Worm (Caenorhabditis elegans) whole organism, L2 larva: Measurements from ENCODE around the gene F46C5.7.
A peak's percentile ranks its signal among the peaks of the same experiment; 100 is the strongest.

Source experiments
- C34F6.9 ChIP-seq: fragments of 150-350 bp; optimal IDR thresholded peaks from 2 replicates; lab custom pipeline; 2014; ENCODE audit warnings: missing biosample characterization, missing genetic modification characterization
- F13H6.1 ChIP-seq: sonication (generic microtip); optimal IDR thresholded peaks from 2 replicates; lab custom pipeline; 2016; ENCODE audit warnings: missing genetic modification characterization, missing compliant biosample characterization
- R02D3.7 ChIP-seq: fragments of 150-350 bp; optimal IDR thresholded peaks from 2 replicates; lab custom pipeline; 2014; ENCODE audit warnings: missing biosample characterization, missing genetic modification characterization
- Y55F3AM.14 ChIP-seq: fragments of 200-800 bp; sonication (Bioruptor generic); optimal IDR thresholded peaks from 2 replicates; lab custom pipeline; 2018; ENCODE audit warnings: mild to moderate bottlenecking, missing genetic modification characterization, missing compliant biosample characterization
- alr-1 ChIP-seq: fragments of 150-350 bp; optimal IDR thresholded peaks from 2 replicates; lab custom pipeline; 2014; ENCODE audit warnings: missing biosample characterization, missing genetic modification characterization
- aly-2 ChIP-seq: fragments of 150-350 bp; optimal IDR thresholded peaks from 2 replicates; lab custom pipeline; 2014; ENCODE audit warnings: missing biosample characterization, missing genetic modification characterization
- ama-1 ChIP-seq: fragments of 150-350 bp; optimal IDR thresholded peaks from 2 replicates; lab custom pipeline; 2018; ENCODE audit warnings: inconsistent platforms
- ceh-82 ChIP-seq: fragments of 150-350 bp; optimal IDR thresholded peaks from 2 replicates; lab custom pipeline; 2014; ENCODE audit warnings: missing biosample characterization, missing genetic modification characterization
- crh-2 ChIP-seq: sonication (generic microtip); optimal IDR thresholded peaks from 2 replicates; lab custom pipeline; 2017; ENCODE audit warnings: missing biosample characterization, missing genetic modification characterization
- dmd-4 ChIP-seq: sonication (generic microtip); optimal IDR thresholded peaks from 2 replicates; lab custom pipeline; 2017; ENCODE audit warnings: missing biosample characterization, missing genetic modification characterization
- egl-27 ChIP-seq: sonication (generic microtip); optimal IDR thresholded peaks from 3 replicates; lab custom pipeline; 2017; ENCODE audit warnings: missing biosample characterization, missing genetic modification reagents, missing genetic modification characterization
- elt-1 ChIP-seq: fragments of 150-350 bp; optimal IDR thresholded peaks from 2 replicates; lab custom pipeline; 2014; ENCODE audit warnings: missing biosample characterization, missing genetic modification characterization
- elt-3 ChIP-seq: sonication (generic microtip); optimal IDR thresholded peaks from 2 replicates; lab custom pipeline; 2017; ENCODE audit warnings: missing biosample characterization, missing genetic modification characterization
- gmeb-1 ChIP-seq: fragments of 150-350 bp; optimal IDR thresholded peaks from 2 replicates; lab custom pipeline; 2014; ENCODE audit warnings: missing biosample characterization, missing genetic modification characterization
- lin-11 ChIP-seq: fragments of 150-350 bp; sonication (generic microtip); optimal IDR thresholded peaks from 2 replicates; lab custom pipeline; 2014; ENCODE audit warnings: missing biosample characterization, missing genetic modification characterization, inconsistent platforms, mixed read lengths
- lin-13 ChIP-seq: fragments of 150-350 bp; optimal IDR thresholded peaks from 2 replicates; lab custom pipeline; 2014; ENCODE audit warnings: missing biosample characterization, missing genetic modification reagents, missing genetic modification characterization
- lin-39 ChIP-seq: fragments of 150-350 bp; optimal IDR thresholded peaks from 2 replicates; lab custom pipeline; 2014; ENCODE audit warnings: missing biosample characterization, missing genetic modification reagents, missing genetic modification characterization
- lsy-2 ChIP-seq, 2 experiments: fragments of 150-350 bp in 1 of 2; sonication (generic microtip) in 1 of 2; optimal IDR thresholded peaks; 2 replicates each; lab custom pipeline; 2014 to 2017; ENCODE audit warnings: missing biosample characterization in 2 of 2, missing genetic modification characterization in 2 of 2
- mbf-1 ChIP-seq: sonication (generic microtip); optimal IDR thresholded peaks from 2 replicates; lab custom pipeline; 2017; ENCODE audit warnings: missing biosample characterization, missing genetic modification characterization
- mdl-1 ChIP-seq, 2 experiments: fragments of 150-350 bp in 1 of 2; sonication (generic microtip) in 1 of 2; optimal IDR thresholded peaks; 2 replicates each; lab custom pipeline; 2017; ENCODE audit warnings: missing biosample characterization in 2 of 2, missing genetic modification characterization in 2 of 2
- nhr-10 ChIP-seq: sonication (generic microtip); optimal IDR thresholded peaks from 2 replicates; lab custom pipeline; 2017; ENCODE audit warnings: missing biosample characterization, missing genetic modification characterization
- nhr-12 ChIP-seq: fragments of 150-350 bp; optimal IDR thresholded peaks from 2 replicates; lab custom pipeline; 2014; ENCODE audit warnings: missing biosample characterization, missing genetic modification characterization
- nhr-129 ChIP-seq: fragments of 150-350 bp; optimal IDR thresholded peaks from 2 replicates; lab custom pipeline; 2014; ENCODE audit warnings: missing biosample characterization, missing genetic modification characterization
- nhr-21 ChIP-seq: fragments of 150-350 bp; optimal IDR thresholded peaks from 2 replicates; lab custom pipeline; 2014; ENCODE audit warnings: missing biosample characterization, missing genetic modification characterization
- nhr-237 ChIP-seq: fragments of 150-350 bp; optimal IDR thresholded peaks from 2 replicates; lab custom pipeline; 2014; ENCODE audit warnings: missing biosample characterization, missing genetic modification characterization
- nhr-25 ChIP-seq: fragments of 150-350 bp; sonication (generic microtip); optimal IDR thresholded peaks from 3 replicates; lab custom pipeline; 2014; ENCODE audit warnings: missing biosample characterization, missing genetic modification characterization
- nhr-6 ChIP-seq: fragments of 150-350 bp; optimal IDR thresholded peaks from 2 replicates; lab custom pipeline; 2014; ENCODE audit warnings: missing biosample characterization, missing genetic modification characterization
- nhr-77 ChIP-seq: fragments of 150-350 bp; optimal IDR thresholded peaks from 2 replicates; lab custom pipeline; 2014; ENCODE audit warnings: missing biosample characterization, missing genetic modification characterization
- skn-1 ChIP-seq: sonication (generic microtip); optimal IDR thresholded peaks from 2 replicates; lab custom pipeline; 2017; ENCODE audit warnings: missing biosample characterization, missing genetic modification characterization
- sma-3 ChIP-seq: sonication (generic microtip); optimal IDR thresholded peaks from 2 replicates; lab custom pipeline; 2016; ENCODE audit warnings: missing genetic modification reagents, missing genetic modification characterization, missing compliant biosample characterization
- sma-9 ChIP-seq, 2 experiments: fragments of 150-350 bp in 1 of 2; sonication (generic microtip) in 1 of 2; optimal IDR thresholded peaks; 2 replicates each; lab custom pipeline; 2014 to 2016; ENCODE audit warnings: missing genetic modification characterization in 2 of 2, mild to moderate bottlenecking in 1 of 2, missing biosample characterization in 1 of 2, missing compliant biosample characterization in 1 of 2, missing genetic modification reagents in 1 of 2, moderate library complexity in 1 of 2
- snpc-4 ChIP-seq: fragments of 150-350 bp; optimal IDR thresholded peaks from 2 replicates; lab custom pipeline; 2014; ENCODE audit warnings: missing biosample characterization, missing genetic modification characterization
- unc-39 ChIP-seq: fragments of 150-350 bp; optimal IDR thresholded peaks from 2 replicates; lab custom pipeline; 2014; ENCODE audit warnings: missing biosample characterization, missing genetic modification characterization
- unc-55 ChIP-seq: fragments of 150-350 bp; sonication (generic microtip); optimal IDR thresholded peaks from 3 replicates; lab custom pipeline; 2014; ENCODE audit warnings: missing biosample characterization, missing genetic modification reagents, missing genetic modification characterization
- unc-62 ChIP-seq: fragments of 150-350 bp; optimal IDR thresholded peaks from 2 replicates; lab custom pipeline; 2014; ENCODE audit warnings: missing biosample characterization, missing genetic modification reagents, missing genetic modification characterization
- zag-1 ChIP-seq: fragments of 150-350 bp; optimal IDR thresholded peaks from 2 replicates; lab custom pipeline; 2014; ENCODE audit warnings: missing biosample characterization, missing genetic modification characterization
- ztf-1 ChIP-seq: fragments of 200-800 bp; sonication (Bioruptor generic); conservative IDR thresholded peaks from 2 replicates; pipeline ENCODE4 v1.3.6; 2022; ENCODE audit warnings: missing genetic modification characterization, missing compliant biosample characterization
- ztf-11 ChIP-seq: sonication (generic microtip); optimal IDR thresholded peaks from 2 replicates; lab custom pipeline; 2017; ENCODE audit warnings: missing biosample characterization, missing genetic modification characterization
- ztf-4 ChIP-seq: fragments of 150-350 bp; optimal IDR thresholded peaks from 2 replicates; lab custom pipeline; 2014; ENCODE audit warnings: missing biosample characterization, missing genetic modification characterization

F46C5.7 gene

ce11 chrII:8839025-8839424, at the start of gene F46C5.7:
Gene F46C5.7 (plus strand): TSS chrII:8839325.
- TF ChIP-seq unc-62 (GFP tag; lab: Kevin White, UChicago) (no peak), ama-1 (lab: Kevin White, UChicago) (no peak), nhr-129 (tag; lab: Kevin White, UChicago) (no peak), Y55F3AM.14 (GFP tag; lab: Kevin White, UChicago) (no peak), mbf-1 (tag; lab: Kevin White, UChicago) (no peak), ztf-4 (tag; lab: Kevin White, UChicago) (no peak), nhr-12 (tag; lab: Kevin White, UChicago) (no peak), gmeb-1 (tag; lab: Kevin White, UChicago) (no peak), nhr-25 (tag; lab: Kevin White, UChicago) (no peak), nhr-21 (tag; lab: Kevin White, UChicago) (no peak), unc-55 (GFP tag; lab: Kevin White, UChicago) (no peak), lin-11 (tag; lab: Kevin White, UChicago) (no peak), crh-2 (tag; lab: Kevin White, UChicago) (no peak), alr-1 (tag; lab: Kevin White, UChicago) (no peak), nhr-237 (tag; lab: Kevin White, UChicago) (no peak), aly-2 (tag; lab: Kevin White, UChicago) (no peak), R02D3.7 (tag; lab: Kevin White, UChicago) (no peak), ztf-1 (GFP tag; lab: Robert Waterston, UW) (no peak), nhr-10 (tag; lab: Kevin White, UChicago) (no peak)

- no peak for TF ChIP-seq nhr-6 (tag; lab: Kevin White, UChicago)
- peak; percentile 22 for TF ChIP-seq nhr-129 (tag; lab: Kevin White, UChicago)
- peak; percentile 71 for TF ChIP-seq nhr-25 (tag; lab: Kevin White, UChicago)
- TF ChIP-seq snpc-4 (tag; lab: Kevin White, UChicago): no peak
- TF ChIP-seq lin-13 (GFP tag; lab: Kevin White, UChicago): peak; percentile 54
- peak; percentile 56 for TF ChIP-seq sma-9 (GFP tag; optimal IDR thresholded peaks at IDR 0.05; lab: Kevin White, UChicago)
- no peak for TF ChIP-seq sma-9 (tag; optimal IDR thresholded peaks at IDR 0.05; lab: Kevin White, UChicago)
- peak; percentile 4 for TF ChIP-seq nhr-12 (tag; lab: Kevin White, UChicago)
- TF ChIP-seq lin-39: no peak
- peak; percentile 14 for TF ChIP-seq unc-55 (GFP tag; lab: Kevin White, UChicago)
- no peak for TF ChIP-seq R02D3.7 (tag; lab: Kevin White, UChicago)
- peak; percentile 38 for TF ChIP-seq nhr-21 (tag; lab: Kevin White, UChicago)
- TF ChIP-seq crh-2 (tag; lab: Kevin White, UChicago): peak; percentile 69
- no peak for TF ChIP-seq nhr-237 (tag; lab: Kevin White, UChicago)
- TF ChIP-seq lsy-2 (tag; optimal IDR thresholded peaks at IDR 0.05; lab: Kevin White, UChicago): peak in 1 of 2 experiments; percentile 63
- TF ChIP-seq F13H6.1: peak; percentile 62
- TF ChIP-seq Y55F3AM.14 (GFP tag; lab: Kevin White, UChicago): peak; percentile 76
- no peak for TF ChIP-seq ztf-11 (tag; lab: Kevin White, UChicago)
- peak; percentile 71 for TF ChIP-seq ztf-4 (tag; lab: Kevin White, UChicago)
- no peak for TF ChIP-seq elt-3 (tag; lab: Kevin White, UChicago)
- TF ChIP-seq sma-3 (GFP tag; lab: Kevin White, UChicago): peak; percentile 63
- peak; percentile 40 for TF ChIP-seq C34F6.9 (tag; lab: Kevin White, UChicago)
Measured at ce11 chrII:8789828-8790558, 49.1 kb upstream of the F46C5.7 start, which contains the start of gene F07H5.13. Gene F07H5.13 (plus strand): TSS chrII:8790557.

- TF ChIP-seq elt-1 (tag; lab: Kevin White, UChicago) (no peak), alr-1 (tag; lab: Kevin White, UChicago) (no peak), nhr-21 (tag; lab: Kevin White, UChicago) (no peak)
- TF ChIP-seq, all 48 proteins: peak for 0
Measured at ce11 chrII:8792640-8793039, 46.5 kb upstream of the F46C5.7 start, which contains the start of gene idpa-2. Gene idpa-2 (minus strand): TSS chrII:8792740.

- no peak for TF ChIP-seq nhr-12 (tag; lab: Kevin White, UChicago)
- no peak for TF ChIP-seq nhr-77
- no peak for TF ChIP-seq nhr-21 (tag; lab: Kevin White, UChicago)
- no peak for TF ChIP-seq mdl-1 (tag; optimal IDR thresholded peaks at IDR 0.05; lab: Kevin White, UChicago)
- no peak for TF ChIP-seq unc-39 (tag; lab: Kevin White, UChicago)
- TF ChIP-seq egl-27 (tag; lab: Kevin White, UChicago): no peak
- no peak for TF ChIP-seq sma-3 (GFP tag; lab: Kevin White, UChicago)
- no peak for TF ChIP-seq elt-1 (tag; lab: Kevin White, UChicago)
- TF ChIP-seq ceh-82: no peak
- no peak for TF ChIP-seq ztf-4 (tag; lab: Kevin White, UChicago)
- no peak for TF ChIP-seq zag-1 (tag; lab: Kevin White, UChicago)
- TF ChIP-seq nhr-129 (tag; lab: Kevin White, UChicago): no peak
- no peak for TF ChIP-seq skn-1
- TF ChIP-seq unc-62 (GFP tag; lab: Kevin White, UChicago): no peak
- no peak for TF ChIP-seq Y55F3AM.14 (GFP tag; lab: Kevin White, UChicago)
- TF ChIP-seq lin-13 (GFP tag; lab: Kevin White, UChicago): no peak
- TF ChIP-seq dmd-4 (tag; lab: Kevin White, UChicago): no peak
- TF ChIP-seq sma-9 (GFP tag; optimal IDR thresholded peaks at IDR 0.05; lab: Kevin White, UChicago): no peak
- no peak for TF ChIP-seq sma-9 (tag; optimal IDR thresholded peaks at IDR 0.05; lab: Kevin White, UChicago)
Measured at ce11 chrII:8794072-8794471, 45.1 kb upstream of the F46C5.7 start, which contains the start of gene F07H5.7. Gene F07H5.7 (minus strand): TSS chrII:8794172.
